Fruit fly (Drosophila melanogaster): ENCODE data around the gene MED7.

DNA sequence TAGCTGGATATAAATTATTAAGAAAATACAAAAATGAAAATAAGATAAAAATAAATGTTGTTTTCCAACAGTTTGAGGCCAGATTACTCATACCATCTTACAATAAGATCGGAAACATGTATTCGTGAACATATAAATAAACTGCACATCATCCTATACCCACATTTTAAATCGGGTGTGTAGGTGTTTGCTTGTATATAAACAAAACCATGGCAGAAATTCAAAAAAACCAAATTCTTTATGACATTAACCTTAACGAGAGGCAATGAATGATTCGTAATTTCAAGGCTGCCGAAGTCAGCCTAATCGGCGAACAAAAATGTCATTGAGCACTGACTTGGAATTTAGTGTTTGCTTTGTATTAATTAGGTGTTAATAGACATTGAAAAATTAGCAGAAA, 17.3 kb upstream of the MED7 start:
- TF ChIP-seq CG8478 (optimal IDR thresholded peaks at IDR 0.05) (no peak), CTCF (optimal IDR thresholded peaks at IDR 0.05) (no peak)

All from S2 (cell line).